Fruit fly (Drosophila melanogaster): Measurements from ENCODE around the gene Aven.

The Aven gene

dm6 chrX:12592121-12592466 lies 37.3 kb downstream of the Aven start, which contains the start of gene LIMK1 (continued):
- TF ChIP-seq ro (GFP tag; IDR thresholded peaks at IDR 0.05): no peak
- TF ChIP-seq Ravus (GFP tag; IDR thresholded peaks at IDR 0.05): no peak
- no peak for TF ChIP-seq CG14050 (GFP tag; IDR thresholded peaks at IDR 0.05)
- TF ChIP-seq CG2875 (GFP tag; optimal IDR thresholded peaks at IDR 0.05): no peak
- no peak for TF ChIP-seq grn (GFP tag; optimal IDR thresholded peaks at IDR 0.05)
- peak; percentile 83 for TF ChIP-seq CG9797 (GFP tag; optimal IDR thresholded peaks at IDR 0.05)
- TF ChIP-seq Hr3 (GFP tag; optimal IDR thresholded peaks at IDR 0.05): no peak
- no peak for TF ChIP-seq NK7.1 (GFP tag; optimal IDR thresholded peaks at IDR 0.05)
- no peak for TF ChIP-seq gcm (GFP tag; optimal IDR thresholded peaks at IDR 0.05)
- TF ChIP-seq pzg (GFP tag; optimal IDR thresholded peaks at IDR 0.05): peak; percentile 56
- TF ChIP-seq Fer1 (GFP tag; optimal IDR thresholded peaks at IDR 0.05): no peak
- no peak for TF ChIP-seq schlank (tag; optimal IDR thresholded peaks at IDR 0.05)
- peak; percentile 49; the same call in 1 of the 2 replicates for TF ChIP-seq Bgb (GFP tag; IDR thresholded peaks at IDR 0.05; ENCODE audit: partially characterized antibody)
- TF ChIP-seq pb (GFP tag; optimal IDR thresholded peaks at IDR 0.05): no peak
- no peak for TF ChIP-seq CG17361 (GFP tag; IDR thresholded peaks at IDR 0.05)
- no peak for TF ChIP-seq unpg (GFP tag; optimal IDR thresholded peaks at IDR 0.05)
- no peak for TF ChIP-seq Sry-β (GFP tag; optimal IDR thresholded peaks at IDR 0.05)
- no peak for TF ChIP-seq CG1602 (GFP tag; optimal IDR thresholded peaks at IDR 0.05)
- TF ChIP-seq caup (GFP tag; optimal IDR thresholded peaks at IDR 0.05; ENCODE audit: severe bottlenecking): no peak
- no peak for TF ChIP-seq BtbVII (GFP tag; optimal IDR thresholded peaks at IDR 0.05)
- TF ChIP-seq Taf1 (GFP tag; IDR thresholded peaks at IDR 0.05): no peak
- no peak for TF ChIP-seq pros (GFP tag; optimal IDR thresholded peaks at IDR 0.05)
- no peak for TF ChIP-seq CG8388 (GFP tag; optimal IDR thresholded peaks at IDR 0.05)
- no peak for TF ChIP-seq CG1233 (GFP tag; optimal IDR thresholded peaks at IDR 0.05)
- peak; percentile 56 for TF ChIP-seq amos (GFP tag; IDR thresholded peaks at IDR 0.05; ENCODE audit: partially characterized antibody)
- no peak for TF ChIP-seq jumu (GFP tag; optimal IDR thresholded peaks at IDR 0.05)
- TF ChIP-seq zfh1 (GFP tag; IDR thresholded peaks at IDR 0.05): no peak
- peak; percentile 50; the same call in 2 of the 3 replicates for TF ChIP-seq CG16813 (GFP tag; IDR thresholded peaks at IDR 0.05; ENCODE audit: partially characterized antibody)
- TF ChIP-seq wor (GFP tag; IDR thresholded peaks at IDR 0.05): no peak
- no peak for TF ChIP-seq CG10979 (tag; optimal IDR thresholded peaks at IDR 0.05)
- no peak for TF ChIP-seq CG18599 (GFP tag; optimal IDR thresholded peaks at IDR 0.05)
- TF ChIP-seq vvl (GFP tag; IDR thresholded peaks at IDR 0.05): peak; percentile 40; the same call in 1 of the 2 replicates
- TF ChIP-seq CG17829 (tag; optimal IDR thresholded peaks at IDR 0.05): no peak
- no peak for TF ChIP-seq dmrt11E (tag; optimal IDR thresholded peaks at IDR 0.05)
- TF ChIP-seq CG4282 (GFP tag; optimal IDR thresholded peaks at IDR 0.05): no peak
- TF ChIP-seq Camta (GFP tag; optimal IDR thresholded peaks at IDR 0.05): no peak
- peak; percentile 46 for TF ChIP-seq stwl (tag; optimal IDR thresholded peaks at IDR 0.05)
- TF ChIP-seq Oli (tag; optimal IDR thresholded peaks at IDR 0.05): no peak
- peak; percentile 29; the same call in 1 of the 2 replicates for TF ChIP-seq E2f2 (GFP tag; IDR thresholded peaks at IDR 0.05)
- no peak for TF ChIP-seq da (GFP tag; optimal IDR thresholded peaks at IDR 0.05)
- no peak for TF ChIP-seq CG3847 (GFP tag; IDR thresholded peaks at IDR 0.05)
- no peak for TF ChIP-seq D19A (tag; optimal IDR thresholded peaks at IDR 0.05)
- no peak for TF ChIP-seq Optix (GFP tag; IDR thresholded peaks at IDR 0.05)
- TF ChIP-seq Scr (GFP tag; IDR thresholded peaks at IDR 0.05; ENCODE audit: partially characterized antibody): peak; percentile 73
- TF ChIP-seq CG7987 (GFP tag; optimal IDR thresholded peaks at IDR 0.05): no peak
- TF ChIP-seq chinmo (GFP tag; IDR thresholded peaks at IDR 0.05; ENCODE audit: partially characterized antibody): no peak
- TF ChIP-seq CG7372 (GFP tag; IDR thresholded peaks at IDR 0.05): no peak
- no peak for TF ChIP-seq br (optimal IDR thresholded peaks at IDR 0.05)
- TF ChIP-seq CG12391 (tag; optimal IDR thresholded peaks at IDR 0.05): peak; percentile 48
- TF ChIP-seq NFAT (GFP tag; IDR thresholded peaks at IDR 0.05): no peak
- TF ChIP-seq Dip3 (GFP tag; optimal IDR thresholded peaks at IDR 0.05): no peak
- no peak for TF ChIP-seq ems (GFP tag; optimal IDR thresholded peaks at IDR 0.05)
